Fruit fly (Drosophila melanogaster): ENCODE results near the gene CG4666.

The CG4666 gene

dm6 chrX:6090809-6091667 lies 13.5 kb upstream of the CG4666 start, which contains the start of the genes Nep1 and Mipp2 (continued):
- peak; percentile 28; the same call in 1 of the 2 replicates for TF ChIP-seq CG14667 (GFP tag; IDR thresholded peaks at IDR 0.05)
- peak; percentile 26 for TF ChIP-seq fd96Cb (tag; optimal IDR thresholded peaks at IDR 0.05)
- peak; percentile 25 for TF ChIP-seq pzg (GFP tag; optimal IDR thresholded peaks at IDR 0.05)
- TF ChIP-seq zfh2 (GFP tag; optimal IDR thresholded peaks at IDR 0.05), result peak; percentile 20
- TF ChIP-seq CG3281 (GFP tag; optimal IDR thresholded peaks at IDR 0.05), result peak; percentile 16
- TF ChIP-seq Xrp1 (GFP tag; IDR thresholded peaks at IDR 0.05), result peak; percentile 49
- no peak; the same call in 1 of the 2 replicates for TF ChIP-seq CG32772 (GFP tag; IDR thresholded peaks at IDR 0.05)
- TF ChIP-seq Drgx (GFP tag; IDR thresholded peaks at IDR 0.05), result peak; percentile 59
- TF ChIP-seq CG8765 (GFP tag; IDR thresholded peaks at IDR 0.05), result peak; percentile 51
- TF ChIP-seq croc (GFP tag; conservative IDR thresholded peaks at IDR 0.05), result no peak
- peak; percentile 47 for TF ChIP-seq Hmr (GFP tag; optimal IDR thresholded peaks at IDR 0.05)
- TF ChIP-seq NC2β (GFP tag; optimal IDR thresholded peaks at IDR 0.05), result no peak
- TF ChIP-seq abd-A (tag; optimal IDR thresholded peaks at IDR 0.05), result no peak
- peak; percentile 8 for TF ChIP-seq CG18262 (tag; optimal IDR thresholded peaks at IDR 0.05)
- TF ChIP-seq ewg (GFP tag; optimal IDR thresholded peaks at IDR 0.05), result peak; percentile 3
- no peak for TF ChIP-seq bigmax (GFP tag; optimal IDR thresholded peaks at IDR 0.05)
- TF ChIP-seq kni (GFP tag; optimal IDR thresholded peaks at IDR 0.05), result no peak
- TF ChIP-seq ftz-f1 (GFP tag; optimal IDR thresholded peaks at IDR 0.05), result no peak
- TF ChIP-seq Fer3 (tag; optimal IDR thresholded peaks at IDR 0.05), result peak; percentile 46
- peak; percentile 34 for TF ChIP-seq CoRest (tag; optimal IDR thresholded peaks at IDR 0.05)
- TF ChIP-seq CG10321 (GFP tag; IDR thresholded peaks at IDR 0.05), result no peak
- TF ChIP-seq CG12071 (GFP tag; optimal IDR thresholded peaks at IDR 0.05), result peak; percentile 1
- peak; percentile 52 for TF ChIP-seq CG2678 (tag; optimal IDR thresholded peaks at IDR 0.05)
- no peak for TF ChIP-seq amos (GFP tag; IDR thresholded peaks at IDR 0.05; ENCODE audit: partially characterized antibody)
- TF ChIP-seq CG13424 (tag; optimal IDR thresholded peaks at IDR 0.05), result peak; percentile 44
- TF ChIP-seq CG42726 (GFP tag; IDR thresholded peaks at IDR 0.05; ENCODE audit: partially characterized antibody), result no peak
- no peak for TF ChIP-seq D19A (tag; optimal IDR thresholded peaks at IDR 0.05)
- no peak for TF ChIP-seq CG11398 (GFP tag; optimal IDR thresholded peaks at IDR 0.05)
- no peak for TF ChIP-seq sima (GFP tag; optimal IDR thresholded peaks at IDR 0.05)
- no peak for TF ChIP-seq sd (tag; optimal IDR thresholded peaks at IDR 0.05)
- peak; percentile 47 for TF ChIP-seq Atf6 (GFP tag; IDR thresholded peaks at IDR 0.05)
- TF ChIP-seq Mes4 (GFP tag; optimal IDR thresholded peaks at IDR 0.05), result peak; percentile 9
- TF ChIP-seq CG2120 (GFP tag; optimal IDR thresholded peaks at IDR 0.05), result peak; percentile 72
- TF ChIP-seq crp (GFP tag; optimal IDR thresholded peaks at IDR 0.05), result peak in 1 of 2 experiments; percentile 78
- peak; percentile 33 for TF ChIP-seq NfI (GFP tag; optimal IDR thresholded peaks at IDR 0.05)

dm6 chrX:6089679-6090460 lies 12.3 kb upstream of the CG4666 start, which contains the start of gene raptor:
raptor (minus strand) TSS chrX:6090201.
- TF ChIP-seq CG10979 (tag; optimal IDR thresholded peaks at IDR 0.05) (no peak), vnd (GFP tag; IDR thresholded peaks at IDR 0.05; ENCODE audit: partially characterized antibody) (0 out of 3 replicates have a peak, but pooled peaks have one; percentile 32), MESR4 (GFP tag; optimal IDR thresholded peaks at IDR 0.05) (peak; percentile 76), HLH4C (GFP tag; IDR thresholded peaks at IDR 0.05; ENCODE audit: partially characterized antibody) (peak; percentile 57; the same call in 2 of the 3 replicates), CG34224 (GFP tag; IDR thresholded peaks at IDR 0.05; ENCODE audit: partially characterized antibody) (peak; percentile 54; the same call in 1 of the 3 replicates), CG9727 (GFP tag; optimal IDR thresholded peaks at IDR 0.05) (no peak), dmrt11E (tag; optimal IDR thresholded peaks at IDR 0.05) (no peak), nerfin-2 (GFP tag; IDR thresholded peaks at IDR 0.05; ENCODE audit: partially characterized antibody) (peak; percentile 33; the same call in 1 of the 2 replicates), Blimp-1 (GFP tag; optimal IDR thresholded peaks at IDR 0.05) (no peak), CG11247 (GFP tag; IDR thresholded peaks at IDR 0.05) (no peak), Taf1 (GFP tag; IDR thresholded peaks at IDR 0.05) (no peak), CG13123 (GFP tag; optimal IDR thresholded peaks at IDR 0.05) (no peak)
